Fruit fly (Drosophila melanogaster) whole organism, embryonic: ENCODE data around the gene CG42487.
A peak's percentile ranks its signal among the peaks of the same experiment; 100 is the strongest.

ENCODE experiments used
- ATbp ChIP-seq: fragments of 200-800 bp; sonication (Bioruptor generic); optimal IDR thresholded peaks from 2 replicates; lab custom pipeline; 2017; ENCODE audit warnings: missing biosample characterization, mild to moderate bottlenecking, missing genetic modification characterization, missing genetic modification reagents
- Atf-2 ChIP-seq: fragments of 200-800 bp; sonication (Bioruptor generic); optimal IDR thresholded peaks from 2 replicates; lab custom pipeline; 2016; ENCODE audit warnings: missing biosample characterization, missing genetic modification characterization
- B-H2 ChIP-seq: fragments of 200-800 bp; sonication (Bioruptor generic); optimal IDR thresholded peaks from 2 replicates; lab custom pipeline; 2018; ENCODE audit warnings: missing biosample characterization, mild to moderate bottlenecking, missing genetic modification characterization
- Bgb ChIP-seq: fragments of 200-800 bp; sonication (Bioruptor generic); IDR thresholded peaks from 2 replicates; pipeline ENCODE4 v1.3.6; 2022; ENCODE audit warnings: missing biosample characterization, missing genetic modification characterization; ENCODE audit not compliant: partially characterized antibody
- Blimp-1 ChIP-seq: fragments of 200-800 bp; sonication (Bioruptor generic); optimal IDR thresholded peaks from 3 replicates; lab custom pipeline; 2018; ENCODE audit warnings: missing biosample characterization, missing genetic modification characterization, mild to moderate bottlenecking, moderate library complexity, missing genetic modification reagents
- Bteb2 ChIP-seq: fragments of 200-800 bp; sonication (Bioruptor generic); optimal IDR thresholded peaks from 2 replicates; lab custom pipeline; 2016; ENCODE audit warnings: missing biosample characterization, missing genetic modification characterization
- CG10321 ChIP-seq: fragments of 200-800 bp; sonication (Bioruptor generic); IDR thresholded peaks from 2 replicates; pipeline ENCODE4 v1.3.6; 2022; ENCODE audit warnings: missing biosample characterization, missing genetic modification characterization
- CG11247 ChIP-seq: fragments of 200-800 bp; sonication (Bioruptor generic); IDR thresholded peaks from 2 replicates; pipeline ENCODE4 v1.3.6; 2022; ENCODE audit warnings: missing biosample characterization, missing genetic modification characterization
- CG11456 ChIP-seq: fragments of 200-800 bp; sonication (Bioruptor generic); IDR thresholded peaks from 3 replicates; pipeline ENCODE4 v1.3.6; 2022; ENCODE audit warnings: missing biosample characterization, missing genetic modification characterization
- CG13775 ChIP-seq: fragments of 200-800 bp; sonication (Bioruptor generic); optimal IDR thresholded peaks from 3 replicates; lab custom pipeline; 2017; ENCODE audit warnings: missing biosample characterization, mild to moderate bottlenecking, missing genetic modification characterization
- CG15269 ChIP-seq: fragments of 200-800 bp; sonication (Bioruptor generic); optimal IDR thresholded peaks from 2 replicates; lab custom pipeline; 2018; ENCODE audit warnings: missing biosample characterization, mild to moderate bottlenecking, missing genetic modification characterization, moderate library complexity
- CG15696 ChIP-seq: fragments of 200-800 bp; sonication (Bioruptor generic); optimal IDR thresholded peaks from 2 replicates; lab custom pipeline; 2019; ENCODE audit warnings: missing biosample characterization, mild to moderate bottlenecking, missing genetic modification characterization, moderate library complexity
- CG1603 ChIP-seq: fragments of 200-800 bp; sonication (Bioruptor generic); optimal IDR thresholded peaks from 2 replicates; lab custom pipeline; 2019; ENCODE audit warnings: missing biosample characterization, mild to moderate bottlenecking, missing genetic modification characterization, moderate library complexity
- CG18262 ChIP-seq: fragments of 200-800 bp; optimal IDR thresholded peaks from 3 replicates; lab custom pipeline; 2019; ENCODE audit warnings: missing biosample characterization, mild to moderate bottlenecking, missing genetic modification characterization, moderate library complexity
- CG31224 ChIP-seq: fragments of 200-800 bp; sonication (Bioruptor generic); IDR thresholded peaks from 2 replicates; pipeline ENCODE4 v1.3.6; 2022; ENCODE audit warnings: missing biosample characterization, missing genetic modification characterization
- CG33557 ChIP-seq: fragments of 200-800 bp; sonication (Bioruptor generic); optimal IDR thresholded peaks from 2 replicates; lab custom pipeline; 2019; ENCODE audit warnings: missing biosample characterization, mild to moderate bottlenecking, missing genetic modification characterization, moderate library complexity
- CG4360 ChIP-seq: fragments of 200-800 bp; sonication (Bioruptor generic); IDR thresholded peaks from 2 replicates; pipeline ENCODE4 v1.3.6; 2022; ENCODE audit warnings: missing biosample characterization, missing genetic modification characterization
- CG4707 ChIP-seq: fragments of 200-800 bp; sonication (Bioruptor generic); optimal IDR thresholded peaks from 2 replicates; lab custom pipeline; 2018; ENCODE audit warnings: missing biosample characterization, mild to moderate bottlenecking, missing genetic modification characterization, moderate library complexity
- CG4820 ChIP-seq: fragments of 200-800 bp; sonication (Bioruptor generic); optimal IDR thresholded peaks from 3 replicates; lab custom pipeline; 2016; ENCODE audit warnings: missing biosample characterization, missing genetic modification characterization
- CG7556 ChIP-seq: fragments of 200-800 bp; sonication (Bioruptor generic); optimal IDR thresholded peaks from 2 replicates; lab custom pipeline; 2017; ENCODE audit warnings: missing biosample characterization, mild to moderate bottlenecking, missing genetic modification characterization
- Chrac-16 ChIP-seq: fragments of 200-800 bp; sonication (Bioruptor generic); optimal IDR thresholded peaks from 3 replicates; lab custom pipeline; 2016; ENCODE audit warnings: missing biosample characterization, missing genetic modification characterization
- Deaf1 ChIP-seq: fragments of 200-800 bp; optimal IDR thresholded peaks from 3 replicates; lab custom pipeline; 2019; ENCODE audit warnings: missing biosample characterization, mild to moderate bottlenecking, missing genetic modification characterization, moderate library complexity
- Fer2 ChIP-seq: fragments of 200-800 bp; sonication (Bioruptor generic); optimal IDR thresholded peaks from 2 replicates; lab custom pipeline; 2018; ENCODE audit warnings: missing biosample characterization, mild to moderate bottlenecking, missing genetic modification characterization, moderate library complexity
- MBD-R2 ChIP-seq: fragments of 200-800 bp; sonication (Bioruptor generic); IDR thresholded peaks from 2 replicates; pipeline ENCODE4 v1.3.6; 2022; ENCODE audit warnings: missing biosample characterization, missing genetic modification characterization
- Med ChIP-seq: fragments of 200-800 bp; sonication (Bioruptor generic); peaks from one replicate; lab custom pipeline; 2016; ENCODE audit warnings: missing biosample characterization, missing genetic modification characterization, mild to moderate bottlenecking, inconsistent platforms, moderate library complexity
- Mrtf ChIP-seq: fragments of 200-800 bp; sonication (Bioruptor generic); IDR thresholded peaks from 3 replicates; pipeline ENCODE4 v1.3.6; 2022; ENCODE audit warnings: missing biosample characterization, missing genetic modification characterization
- NFAT ChIP-seq: fragments of 200-800 bp; sonication (Bioruptor generic); IDR thresholded peaks from 2 replicates; pipeline ENCODE4 v1.3.6; 2022; ENCODE audit warnings: missing biosample characterization, missing genetic modification characterization
- Nf-YB ChIP-seq: fragments of 200-800 bp; sonication (Bioruptor generic); optimal IDR thresholded peaks from 3 replicates; lab custom pipeline; 2019; ENCODE audit warnings: missing biosample characterization, mild to moderate bottlenecking, missing genetic modification characterization, moderate library complexity
- NfI ChIP-seq: fragments of 200-800 bp; sonication (Bioruptor generic); optimal IDR thresholded peaks from 3 replicates; lab custom pipeline; 2018; ENCODE audit warnings: missing biosample characterization, mild to moderate bottlenecking, missing genetic modification characterization, moderate library complexity
- Rx ChIP-seq: fragments of 200-800 bp; sonication (Bioruptor generic); IDR thresholded peaks from 2 replicates; pipeline ENCODE4 v1.3.6; 2022; ENCODE audit warnings: missing biosample characterization, missing genetic modification characterization
- Sry-β ChIP-seq: fragments of 200-800 bp; sonication (Bioruptor generic); optimal IDR thresholded peaks from 2 replicates; lab custom pipeline; 2018; ENCODE audit warnings: missing biosample characterization, mild to moderate bottlenecking, missing genetic modification characterization, moderate library complexity
- Stat92E ChIP-seq, 3 experiments: fragments of >200 bp in 2 of 3; fragments of 200-800 bp in 1 of 3; sonication (Bioruptor generic) in 1 of 3; optimal IDR thresholded peaks; 2 replicates each; lab custom pipeline; 2017 to 2019; ENCODE audit warnings: missing biosample characterization in 3 of 3, missing genetic modification characterization in 3 of 3, mild to moderate bottlenecking in 1 of 3, moderate library complexity in 1 of 3
- amos ChIP-seq: fragments of 200-800 bp; sonication (Bioruptor generic); IDR thresholded peaks from 2 replicates; pipeline ENCODE4 v1.3.6; 2022; ENCODE audit warnings: missing biosample characterization, missing genetic modification characterization; ENCODE audit not compliant: partially characterized antibody
- aop ChIP-seq: fragments of 200-800 bp; sonication (Bioruptor generic); IDR thresholded peaks from 2 replicates; pipeline ENCODE4 v1.3.6; 2022; ENCODE audit warnings: missing biosample characterization, missing genetic modification characterization
- bbx ChIP-seq: fragments of 200-800 bp; sonication (Bioruptor generic); IDR thresholded peaks from 2 replicates; pipeline ENCODE4 v1.3.6; 2022; ENCODE audit warnings: missing biosample characterization, missing genetic modification characterization; ENCODE audit not compliant: partially characterized antibody
- bcd ChIP-seq: fragments of 200-800 bp; sonication (Bioruptor generic); optimal IDR thresholded peaks from 2 replicates; lab custom pipeline; 2017; ENCODE audit warnings: missing biosample characterization, mild to moderate bottlenecking, missing genetic modification characterization
- bsh ChIP-seq, 2 experiments: fragments of 200-800 bp; sonication (Bioruptor generic); optimal IDR thresholded peaks; 2 replicates each; lab custom pipeline; 2017 to 2018; ENCODE audit warnings: mild to moderate bottlenecking in 2 of 2, missing biosample characterization in 2 of 2, missing genetic modification characterization in 2 of 2, moderate library complexity in 1 of 2
- en ChIP-seq: fragments of 200-800 bp; sonication (Bioruptor generic); optimal IDR thresholded peaks from 2 replicates; lab custom pipeline; 2016; ENCODE audit warnings: missing biosample characterization, missing genetic modification characterization
- eve ChIP-seq, 2 experiments: fragments of >200 bp; optimal IDR thresholded peaks; 2 replicates each; lab custom pipeline; 2017; ENCODE audit warnings: missing biosample characterization in 2 of 2, missing genetic modification characterization in 2 of 2
- lab ChIP-seq: fragments of 200-800 bp; sonication (Bioruptor generic); optimal IDR thresholded peaks from 3 replicates; lab custom pipeline; 2017; ENCODE audit warnings: missing biosample characterization, missing genetic modification characterization, mild to moderate bottlenecking, moderate library complexity, missing genetic modification reagents
- lbe ChIP-seq: fragments of 200-800 bp; sonication (Bioruptor generic); optimal IDR thresholded peaks from 2 replicates; lab custom pipeline; 2016; ENCODE audit warnings: missing biosample characterization, mild to moderate bottlenecking, missing genetic modification characterization
- onecut ChIP-seq: fragments of 200-800 bp; sonication (Bioruptor generic); IDR thresholded peaks from 2 replicates; pipeline ENCODE4 v1.3.6; 2022; ENCODE audit warnings: missing biosample characterization, missing genetic modification characterization
- phol ChIP-seq: fragments of 200-800 bp; sonication (Bioruptor generic); optimal IDR thresholded peaks from 3 replicates; lab custom pipeline; 2018; ENCODE audit warnings: missing biosample characterization, mild to moderate bottlenecking, missing genetic modification characterization, moderate library complexity
- pita ChIP-seq: fragments of 200-800 bp; sonication (Bioruptor generic); optimal IDR thresholded peaks from 2 replicates; lab custom pipeline; 2017; ENCODE audit warnings: missing biosample characterization, mild to moderate bottlenecking, missing genetic modification characterization
- salm ChIP-seq: fragments of 200-800 bp; sonication (Bioruptor generic); optimal IDR thresholded peaks from 2 replicates; lab custom pipeline; 2018; ENCODE audit warnings: missing biosample characterization, mild to moderate bottlenecking, missing genetic modification characterization
- seq ChIP-seq: fragments of 200-800 bp; sonication (Bioruptor generic); IDR thresholded peaks from 2 replicates; pipeline ENCODE4 v1.3.6; 2022; ENCODE audit warnings: missing biosample characterization, missing genetic modification characterization
- sqz ChIP-seq: fragments of 200-800 bp; sonication (Bioruptor generic); optimal IDR thresholded peaks from 3 replicates; lab custom pipeline; 2018; ENCODE audit warnings: missing biosample characterization, mild to moderate bottlenecking, missing genetic modification characterization
- stc ChIP-seq: fragments of 200-800 bp; sonication (Bioruptor generic); IDR thresholded peaks from 2 replicates; pipeline ENCODE4 v1.3.6; 2022; ENCODE audit warnings: missing biosample characterization, missing genetic modification characterization
- vnd ChIP-seq: fragments of 200-800 bp; sonication (Bioruptor generic); IDR thresholded peaks from 3 replicates; pipeline ENCODE4 v1.3.6; 2022; ENCODE audit warnings: missing biosample characterization, missing genetic modification characterization; ENCODE audit not compliant: partially characterized antibody
- yki ChIP-seq: fragments of >200 bp; optimal IDR thresholded peaks from 3 replicates; lab custom pipeline; 2018

Gene CG42487

dm6 chr3R:27987329-27987728, 28.3 kb upstream of the CG42487 start (continued):
- TF ChIP-seq salm (tag; lab: Kevin White, UChicago) (no peak), bbx (no peak), lab (GFP tag; lab: Kevin White, UChicago) (peak; percentile 56), Atf-2 (GFP tag; lab: Kevin White, UChicago) (no peak), vnd (GFP tag; lab: Robert Waterston, UW) (no peak), CG4360 (GFP tag; lab: Robert Waterston, UW) (no peak), NFAT (GFP tag; lab: Robert Waterston, UW) (peak; percentile 30; the same call in 1 of the 2 replicates), CG13775 (GFP tag; lab: Kevin White, UChicago) (peak; percentile 75), CG1603 (no peak), amos (no peak), Nf-YB (GFP tag; lab: Kevin White, UChicago) (peak; percentile 58), CG31224 (GFP tag; lab: Robert Waterston, UW) (peak; percentile 69), CG10321 (no peak), yki (lab: Kevin White, UChicago) (no peak), Bteb2 (GFP tag; lab: Kevin White, UChicago) (peak; percentile 1), Chrac-16 (peak; percentile 53), bcd (GFP tag; lab: Kevin White, UChicago) (peak; percentile 66), NfI (GFP tag; lab: Kevin White, UChicago) (peak; percentile 55), CG11456 (GFP tag; lab: Robert Waterston, UW) (0 out of 3 replicates have a peak, but pooled peaks have one; percentile 60), seq (GFP tag; lab: Robert Waterston, UW) (no peak), Deaf1 (no peak), sqz (GFP tag; lab: Kevin White, UChicago) (peak; percentile 20), Blimp-1 (peak; percentile 52), CG7556 (GFP tag; lab: Kevin White, UChicago) (peak; percentile 67), CG15696 (no peak), CG15269 (tag; lab: Kevin White, UChicago) (peak; percentile 81), CG33557 (GFP tag; lab: Kevin White, UChicago) (no peak), Mrtf (GFP tag; lab: Robert Waterston, UW) (peak; percentile 35; the same call in 1 of the 3 replicates), bsh (GFP tag; optimal IDR thresholded peaks at IDR 0.05; lab: Kevin White, UChicago) (peak in 1 of 2 experiments; percentile 74), CG4707 (GFP tag; lab: Kevin White, UChicago) (no peak), Med (GFP tag; lab: Kevin White, UChicago) (peak; percentile 44), CG4820 (peak; percentile 46), onecut (GFP tag; lab: Robert Waterston, UW) (no peak), Bgb (no peak), aop (GFP tag; lab: Robert Waterston, UW) (no peak), CG11247 (GFP tag; lab: Robert Waterston, UW) (peak; percentile 59; the same call in 1 of the 2 replicates), MBD-R2 (GFP tag; lab: Robert Waterston, UW) (peak; percentile 38; the same call in 1 of the 2 replicates), Rx (GFP tag; lab: Robert Waterston, UW) (no peak), Fer2 (tag; lab: Kevin White, UChicago) (peak; percentile 34), pita (no peak), en (GFP tag; lab: Kevin White, UChicago) (no peak), phol (peak; percentile 76), ATbp (GFP tag; lab: Kevin White, UChicago) (no peak), CG18262 (tag; lab: Kevin White, UChicago) (peak; percentile 66), stc (GFP tag; lab: Robert Waterston, UW) (0 out of 2 replicates have a peak, but pooled peaks have one; percentile 38), Stat92E (GFP tag; optimal IDR thresholded peaks at IDR 0.05; lab: Kevin White, UChicago) (no peak), eve (GFP tag; optimal IDR thresholded peaks at IDR 0.05; lab: Kevin White, UChicago) (peak in 1 of 2 experiments; percentile 76), Sry-β (GFP tag; lab: Kevin White, UChicago) (no peak), lbe (GFP tag; lab: Kevin White, UChicago) (no peak), B-H2 (GFP tag; lab: Kevin White, UChicago) (peak; percentile 20)
